Fruit fly (Drosophila melanogaster): ENCODE measurements around the gene CG46460.

DNA sequence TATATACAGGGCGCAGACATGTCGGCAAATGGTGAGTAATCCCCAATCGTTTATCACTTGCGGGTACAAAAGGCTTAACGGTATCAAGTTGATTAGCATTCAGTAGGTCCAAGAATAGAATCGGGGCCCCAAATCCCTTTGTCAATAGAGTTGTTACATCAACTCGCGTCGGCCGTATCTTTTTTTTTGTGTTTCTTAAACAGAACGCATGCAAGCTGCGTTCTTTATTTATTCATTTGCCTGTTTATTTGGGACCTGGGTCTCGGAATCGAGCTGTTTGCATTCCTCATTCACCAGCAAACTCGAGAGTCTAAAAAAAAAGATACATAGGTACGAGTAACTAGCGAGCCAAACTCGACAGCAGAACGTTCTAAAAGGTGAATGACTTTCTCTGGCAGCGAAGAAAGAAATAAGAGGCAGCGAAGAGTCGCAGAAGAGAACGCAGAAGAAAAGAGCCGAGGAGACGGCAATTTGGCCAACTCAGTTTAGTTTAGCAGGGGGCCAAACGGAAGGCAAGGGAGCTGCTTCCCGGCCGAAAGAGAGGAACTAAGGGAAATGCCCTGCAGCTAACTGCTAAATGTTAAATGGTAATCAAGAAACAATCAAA is 45.2 kb upstream of the CG46460 start:
- TF ChIP-seq h (optimal IDR thresholded peaks at IDR 0.05) (no peak), insv (optimal IDR thresholded peaks at IDR 0.05) (no peak), psq (optimal IDR thresholded peaks at IDR 0.05) (no peak), Myc (optimal IDR thresholded peaks at IDR 0.05) (no peak), ttk (optimal IDR thresholded peaks at IDR 0.05) (no peak)
